Worm (Caenorhabditis elegans) whole organism, midembryonic: ENCODE results near the gene Y69H2.17.

Experiments used
- T22C8.4 ChIP-seq: fragments of 200-800 bp; sonication (Bioruptor generic); IDR thresholded peaks from 2 replicates; pipeline ENCODE4 v1.3.6; 2022; ENCODE audit warnings: missing genetic modification characterization, missing compliant biosample characterization
- ztf-29 ChIP-seq: fragments of 200-800 bp; sonication (Bioruptor generic); IDR thresholded peaks from 2 replicates; pipeline ENCODE4 v1.3.6; 2022; ENCODE audit warnings: missing genetic modification reagents, missing genetic modification characterization, missing compliant biosample characterization

ce11 chrV:18657391-18657790 lies 27.3 kb upstream of the Y69H2.17 start:
- TF ChIP-seq ztf-29 (GFP tag; lab: Robert Waterston, UW) (no peak), T22C8.4 (GFP tag; lab: Robert Waterston, UW) (no peak)
